Worm (Caenorhabditis elegans): ENCODE results near the gene hadb-1.

ce11 chrIII:8716084-8716483 lies 27.8 kb upstream of the hadb-1 start, which contains the start of gene B0303.14:
- TF ChIP-seq elt-2 (tag; optimal IDR thresholded peaks at IDR 0.05) (no peak), ceh-48 (tag; optimal IDR thresholded peaks at IDR 0.05) (no peak), tbx-2 (tag; optimal IDR thresholded peaks at IDR 0.05) (no peak), ceh-45 (GFP tag; IDR thresholded peaks at IDR 0.05) (no peak), pqm-1 (tag; optimal IDR thresholded peaks at IDR 0.05) (no peak), sox-4 (tag; optimal IDR thresholded peaks at IDR 0.05) (no peak), pha-4 (tag; optimal IDR thresholded peaks at IDR 0.05) (no peak)
